Worm (Caenorhabditis elegans) whole organism, young adult: ENCODE data around the gene srz-90.

Experiments
- F22D6.2 ChIP-seq: sonication (generic microtip); optimal IDR thresholded peaks from 2 replicates; lab custom pipeline; 2016; ENCODE audit warnings: mild to moderate bottlenecking, missing genetic modification characterization, missing compliant biosample characterization
- F33H1.4 ChIP-seq: fragments of 200-800 bp; sonication (Bioruptor generic); IDR thresholded peaks from 2 replicates; pipeline ENCODE4 v1.3.6; 2022; ENCODE audit warnings: missing genetic modification reagents, missing genetic modification characterization, missing compliant biosample characterization
- F52B5.7 ChIP-seq: sonication (generic microtip); optimal IDR thresholded peaks from 2 replicates; lab custom pipeline; 2016; ENCODE audit warnings: mild to moderate bottlenecking, missing genetic modification characterization, missing compliant biosample characterization
- T26A5.8 ChIP-seq: sonication (generic microtip); optimal IDR thresholded peaks from 2 replicates; lab custom pipeline; 2016; ENCODE audit warnings: missing genetic modification characterization, missing compliant biosample characterization
- Y53F4B.3 ChIP-seq: fragments of 200-800 bp; sonication (Bioruptor generic); IDR thresholded peaks from 2 replicates; pipeline ENCODE4 v1.3.6; 2022; ENCODE audit warnings: missing genetic modification reagents, missing genetic modification characterization, missing compliant biosample characterization
- Y53G8AR.9 ChIP-seq: fragments of 200-800 bp; sonication (Bioruptor generic); conservative IDR thresholded peaks from 2 replicates; pipeline ENCODE4 v1.3.6; 2022; ENCODE audit warnings: missing genetic modification reagents, missing genetic modification characterization, missing compliant biosample characterization
- Y56A3A.18 ChIP-seq: fragments of 200-800 bp; sonication (Bioruptor generic); IDR thresholded peaks from 2 replicates; pipeline ENCODE4 v1.3.6; 2022; ENCODE audit warnings: missing genetic modification reagents, missing genetic modification characterization, missing compliant biosample characterization
- Y79H2A.3 ChIP-seq: fragments of 200-800 bp; sonication (Bioruptor generic); conservative IDR thresholded peaks from 2 replicates; pipeline ENCODE4 v1.3.6; 2022; ENCODE audit warnings: missing genetic modification reagents, missing genetic modification characterization, missing compliant biosample characterization
- Y95B8A.8 ChIP-seq: fragments of 200-800 bp; sonication (Bioruptor generic); IDR thresholded peaks from 2 replicates; pipeline ENCODE4 v1.3.6; 2022; ENCODE audit warnings: missing genetic modification reagents, missing genetic modification characterization, missing compliant biosample characterization
- athp-1 ChIP-seq: sonication (generic microtip); optimal IDR thresholded peaks from 2 replicates; lab custom pipeline; 2017; ENCODE audit warnings: mild to moderate bottlenecking, missing genetic modification characterization, missing compliant biosample characterization
- attf-3 ChIP-seq: fragments of 200-800 bp; sonication (Bioruptor generic); conservative IDR thresholded peaks from 2 replicates; pipeline ENCODE4 v1.3.6; 2022; ENCODE audit warnings: missing genetic modification reagents, missing genetic modification characterization, missing compliant biosample characterization
- attf-5 ChIP-seq: fragments of 200-800 bp; sonication (Bioruptor generic); optimal IDR thresholded peaks from 2 replicates; lab custom pipeline; 2018; ENCODE audit warnings: mild to moderate bottlenecking, missing genetic modification characterization, missing compliant biosample characterization
- attf-6 ChIP-seq: fragments of 200-800 bp; sonication (Bioruptor generic); IDR thresholded peaks from 2 replicates; pipeline ENCODE4 v1.3.6; 2022; ENCODE audit warnings: missing genetic modification reagents, missing genetic modification characterization, missing compliant biosample characterization
- ccch-3 ChIP-seq: fragments of 200-800 bp; sonication (Bioruptor generic); optimal IDR thresholded peaks from 2 replicates; lab custom pipeline; 2018; ENCODE audit warnings: mild to moderate bottlenecking, missing genetic modification characterization, missing compliant biosample characterization
- cebp-2 ChIP-seq: fragments of 200-800 bp; sonication (Bioruptor generic); IDR thresholded peaks from 2 replicates; pipeline ENCODE4 v1.3.6; 2022; ENCODE audit warnings: missing genetic modification characterization, missing compliant biosample characterization
- ceh-100 ChIP-seq: fragments of 200-800 bp; sonication (Bioruptor generic); IDR thresholded peaks from 2 replicates; pipeline ENCODE4 v1.3.6; 2022; ENCODE audit warnings: missing genetic modification reagents, missing genetic modification characterization, missing compliant biosample characterization
- ceh-40 ChIP-seq: fragments of 200-800 bp; sonication (Bioruptor generic); IDR thresholded peaks from 2 replicates; pipeline ENCODE4 v1.3.6; 2022; ENCODE audit warnings: missing genetic modification characterization, missing compliant biosample characterization
- ceh-91 ChIP-seq: fragments of 200-800 bp; sonication (Bioruptor generic); IDR thresholded peaks from 2 replicates; pipeline ENCODE4 v1.3.6; 2022; ENCODE audit warnings: missing genetic modification reagents, missing genetic modification characterization, missing compliant biosample characterization
- efl-1 ChIP-seq: fragments of 150-350 bp; optimal IDR thresholded peaks from 2 replicates; lab custom pipeline; 2014; ENCODE audit warnings: missing biosample characterization, missing genetic modification reagents, missing genetic modification characterization
- egl-18 ChIP-seq: fragments of 200-800 bp; sonication (Bioruptor generic); IDR thresholded peaks from 2 replicates; pipeline ENCODE4 v1.3.6; 2022; ENCODE audit warnings: missing genetic modification reagents, missing genetic modification characterization, missing compliant biosample characterization
- fkh-3 ChIP-seq: sonication (generic microtip); optimal IDR thresholded peaks from 2 replicates; lab custom pipeline; 2016; ENCODE audit warnings: mild to moderate bottlenecking, missing genetic modification characterization, missing compliant biosample characterization
- him-1 ChIP-seq: sonication (generic microtip); optimal IDR thresholded peaks from 2 replicates; lab custom pipeline; 2016; ENCODE audit warnings: missing genotype, missing genetic modification reagents, missing genetic modification characterization, missing compliant biosample characterization
- hlh-12 ChIP-seq: sonication (generic microtip); optimal IDR thresholded peaks from 2 replicates; lab custom pipeline; 2016; ENCODE audit warnings: missing genetic modification characterization, missing compliant biosample characterization
- hlh-26 ChIP-seq: fragments of 200-800 bp; sonication (Bioruptor generic); conservative IDR thresholded peaks from 2 replicates; pipeline ENCODE4 v1.3.6; 2022; ENCODE audit warnings: missing genetic modification reagents, missing genetic modification characterization, missing compliant biosample characterization
- hmg-1.2 ChIP-seq: fragments of 200-800 bp; sonication (Bioruptor generic); IDR thresholded peaks from 2 replicates; pipeline ENCODE4 v1.3.6; 2022; ENCODE audit warnings: missing genetic modification reagents, missing genetic modification characterization, missing compliant biosample characterization
- hmg-20 ChIP-seq: fragments of 200-800 bp; sonication (Bioruptor generic); IDR thresholded peaks from 2 replicates; pipeline ENCODE4 v1.3.6; 2022; ENCODE audit warnings: missing genetic modification reagents, missing genetic modification characterization, missing compliant biosample characterization
- hrde-1 ChIP-seq: sonication (generic microtip); optimal IDR thresholded peaks from 2 replicates; lab custom pipeline; 2016; ENCODE audit warnings: missing genetic modification characterization, mild to moderate bottlenecking, missing compliant biosample characterization, moderate library complexity, missing genotype, missing genetic modification reagents, borderline replicate concordance
- lin-35 ChIP-seq, 3 experiments: fragments of 150-350 bp in 2 of 3; sonication (generic microtip) in 1 of 3; optimal IDR thresholded peaks; 2 replicates each; lab custom pipeline; 2014 to 2018; ENCODE audit warnings: missing biosample characterization in 3 of 3, missing genetic modification characterization in 3 of 3, missing genetic modification reagents in 3 of 3
- lin-40 ChIP-seq: sonication (generic microtip); optimal IDR thresholded peaks from 2 replicates; lab custom pipeline; 2016; ENCODE audit warnings: missing genetic modification characterization, mild to moderate bottlenecking, missing compliant biosample characterization, missing genotype, missing genetic modification reagents
- madf-6 ChIP-seq: fragments of 200-800 bp; sonication (Bioruptor generic); IDR thresholded peaks from 2 replicates; pipeline ENCODE4 v1.3.6; 2022; ENCODE audit warnings: missing genetic modification reagents, missing genetic modification characterization, missing compliant biosample characterization
- madf-8 ChIP-seq: fragments of 200-800 bp; sonication (Bioruptor generic); conservative IDR thresholded peaks from 2 replicates; pipeline ENCODE4 v1.3.6; 2022; ENCODE audit warnings: missing genetic modification reagents, missing genetic modification characterization, missing compliant biosample characterization
- mel-28 ChIP-seq: sonication (generic microtip); optimal IDR thresholded peaks from 2 replicates; lab custom pipeline; 2016; ENCODE audit warnings: borderline replicate concordance, mild to moderate bottlenecking, missing genetic modification characterization, missing compliant biosample characterization
- mxl-1 ChIP-seq: sonication (generic microtip); optimal IDR thresholded peaks from 2 replicates; lab custom pipeline; 2016; ENCODE audit warnings: missing genetic modification characterization, missing compliant biosample characterization
- nfya-1 ChIP-seq: sonication (generic microtip); optimal IDR thresholded peaks from 2 replicates; lab custom pipeline; 2017; ENCODE audit warnings: antibody characterized with exemption, missing compliant biosample characterization, missing genetic modification characterization, borderline replicate concordance; ENCODE audit not compliant: insufficient read depth
- nfya-2 ChIP-seq: fragments of 200-800 bp; sonication (Bioruptor generic); IDR thresholded peaks from 2 replicates; pipeline ENCODE4 v1.3.6; 2022; ENCODE audit warnings: missing genetic modification reagents, missing genetic modification characterization, missing compliant biosample characterization
- pbrm-1 ChIP-seq: fragments of 200-800 bp; sonication (Bioruptor generic); IDR thresholded peaks from 2 replicates; pipeline ENCODE4 v1.3.6; 2022; ENCODE audit warnings: missing genetic modification reagents, missing genetic modification characterization, missing compliant biosample characterization
- rec-8 ChIP-seq, 2 experiments: sonication (generic microtip); optimal IDR thresholded peaks; 2 replicates each; lab custom pipeline; 2016; ENCODE audit warnings: mild to moderate bottlenecking in 2 of 2, missing genetic modification characterization in 2 of 2, missing genetic modification reagents in 2 of 2, missing genotype in 2 of 2, missing biosample characterization in 1 of 2, missing compliant biosample characterization in 1 of 2, moderate library complexity in 1 of 2
- repo-1 ChIP-seq: sonication (generic microtip); optimal IDR thresholded peaks from 2 replicates; lab custom pipeline; 2017; ENCODE audit warnings: mild to moderate bottlenecking, missing genetic modification characterization, missing compliant biosample characterization
- sdz-38 ChIP-seq: sonication (generic microtip); optimal IDR thresholded peaks from 2 replicates; lab custom pipeline; 2016; ENCODE audit warnings: missing genotype, missing genetic modification characterization, missing compliant biosample characterization
- sea-2 ChIP-seq: fragments of 200-800 bp; sonication (Bioruptor generic); IDR thresholded peaks from 2 replicates; pipeline ENCODE4 v1.3.6; 2022; ENCODE audit warnings: missing genetic modification characterization, missing compliant biosample characterization
- somi-1 ChIP-seq: fragments of 200-800 bp; sonication (Bioruptor generic); optimal IDR thresholded peaks from 2 replicates; lab custom pipeline; 2018; ENCODE audit warnings: mild to moderate bottlenecking, missing genetic modification characterization, missing compliant biosample characterization
- tbp1 ChIP-seq: fragments of 200-800 bp; sonication (Bioruptor generic); optimal IDR thresholded peaks from 2 replicates; lab custom pipeline; 2018; ENCODE audit warnings: mild to moderate bottlenecking, missing genetic modification characterization, missing compliant biosample characterization
- unc-130 ChIP-seq: sonication (generic microtip); optimal IDR thresholded peaks from 2 replicates; lab custom pipeline; 2016; ENCODE audit warnings: missing genetic modification reagents, missing genetic modification characterization, missing compliant biosample characterization
- unc-62 ChIP-seq: fragments of 150-350 bp; optimal IDR thresholded peaks from 2 replicates; lab custom pipeline; 2014; ENCODE audit warnings: missing biosample characterization, missing genetic modification reagents, missing genetic modification characterization
- zfh-2 ChIP-seq: fragments of 200-800 bp; sonication (Bioruptor generic); conservative IDR thresholded peaks from 2 replicates; pipeline ENCODE4 v1.3.6; 2022; ENCODE audit warnings: missing genetic modification reagents, missing genetic modification characterization, missing compliant biosample characterization
- ztf-22 ChIP-seq: fragments of 200-800 bp; sonication (Bioruptor generic); optimal IDR thresholded peaks from 2 replicates; lab custom pipeline; 2018; ENCODE audit warnings: mild to moderate bottlenecking, missing genetic modification characterization, moderate library complexity, missing compliant biosample characterization
- ztf-25 ChIP-seq: fragments of 200-800 bp; sonication (Bioruptor generic); IDR thresholded peaks from 2 replicates; pipeline ENCODE4 v1.3.6; 2022; ENCODE audit warnings: missing genetic modification reagents, missing genetic modification characterization, missing compliant biosample characterization
- ztf-6 ChIP-seq: fragments of 200-800 bp; sonication (Bioruptor generic); IDR thresholded peaks from 2 replicates; pipeline ENCODE4 v1.3.6; 2022; ENCODE audit warnings: missing genetic modification reagents, missing genetic modification characterization, missing compliant biosample characterization

srz-90 gene

DNA sequence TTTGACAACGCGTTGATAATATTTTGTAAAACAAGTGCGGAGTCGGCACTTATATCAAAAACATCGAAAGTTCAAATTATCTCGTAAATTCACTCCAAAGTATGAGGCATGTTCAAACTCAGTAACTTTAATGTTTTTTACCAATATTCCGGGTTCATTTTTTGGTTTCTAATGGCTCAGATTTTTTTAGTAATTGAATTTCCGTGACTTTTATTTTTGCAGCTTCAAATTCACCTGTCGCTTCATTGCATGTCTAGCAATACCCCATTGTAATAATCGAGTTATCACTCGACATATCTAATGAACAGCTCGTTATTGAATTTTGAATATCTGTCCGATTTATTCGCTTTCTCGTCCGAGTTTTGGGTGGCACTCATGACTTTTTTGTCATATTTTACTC, at the start of gene srz-90:
Gene srz-90 (plus strand): TSS at position 301 of the 400 bp plus-strand sequence.
- no peak for TF ChIP-seq F33H1.4 (GFP tag; lab: Robert Waterston, UW)
- TF ChIP-seq sdz-38: no peak
- TF ChIP-seq hlh-12: no peak
- TF ChIP-seq Y79H2A.3 (GFP tag; lab: Robert Waterston, UW): no peak
- TF ChIP-seq fkh-3 (tag; lab: Kevin White, UChicago): no peak
- no peak for TF ChIP-seq egl-18 (GFP tag; lab: Robert Waterston, UW)
- TF ChIP-seq tbp1: no peak
- TF ChIP-seq rec-8 (tag; optimal IDR thresholded peaks at IDR 0.05; lab: Kevin White, UChicago): no peak
- TF ChIP-seq mxl-1: no peak
- TF ChIP-seq Y53G8AR.9 (GFP tag; lab: Robert Waterston, UW): no peak
- TF ChIP-seq somi-1 (GFP tag; lab: Kevin White, UChicago): no peak
- no peak for TF ChIP-seq attf-5 (GFP tag; lab: Kevin White, UChicago)
- TF ChIP-seq lin-35 (GFP tag; optimal IDR thresholded peaks at IDR 0.05; lab: Kevin White, UChicago): no peak
- TF ChIP-seq athp-1 (tag; lab: Kevin White, UChicago): no peak
- TF ChIP-seq Y56A3A.18: no peak
- no peak for TF ChIP-seq nfya-1
- TF ChIP-seq F52B5.7 (tag; lab: Kevin White, UChicago): no peak
- no peak for TF ChIP-seq ztf-25

ce11 chrV:17485078-17485477, 42.8 kb upstream of the srz-90 start, which contains the start of gene srh-111:
Gene srh-111, minus strand, starts transcription at chrV:17485178.
- TF ChIP-seq Y95B8A.8: no peak
- TF ChIP-seq hlh-26 (GFP tag; lab: Robert Waterston, UW): no peak
- no peak for TF ChIP-seq unc-130 (GFP tag; lab: Kevin White, UChicago)
- TF ChIP-seq hmg-20 (GFP tag; lab: Robert Waterston, UW): no peak
- no peak for TF ChIP-seq efl-1 (GFP tag; lab: Kevin White, UChicago)
- TF ChIP-seq Y56A3A.18: no peak
- TF ChIP-seq him-1 (tag; lab: Kevin White, UChicago): no peak
- TF ChIP-seq ztf-6 (GFP tag; lab: Robert Waterston, UW): no peak
- no peak for TF ChIP-seq repo-1 (tag; lab: Kevin White, UChicago)
- TF ChIP-seq F22D6.2 (tag; lab: Kevin White, UChicago): no peak
- TF ChIP-seq sdz-38: no peak
- no peak for TF ChIP-seq ztf-22 (GFP tag; lab: Kevin White, UChicago)
- no peak for TF ChIP-seq sea-2 (GFP tag; lab: Robert Waterston, UW)
- no peak for TF ChIP-seq madf-8 (GFP tag; lab: Robert Waterston, UW)
- TF ChIP-seq pbrm-1 (GFP tag; lab: Robert Waterston, UW): no peak
- no peak for TF ChIP-seq Y53F4B.3 (GFP tag; lab: Robert Waterston, UW)

DNA sequence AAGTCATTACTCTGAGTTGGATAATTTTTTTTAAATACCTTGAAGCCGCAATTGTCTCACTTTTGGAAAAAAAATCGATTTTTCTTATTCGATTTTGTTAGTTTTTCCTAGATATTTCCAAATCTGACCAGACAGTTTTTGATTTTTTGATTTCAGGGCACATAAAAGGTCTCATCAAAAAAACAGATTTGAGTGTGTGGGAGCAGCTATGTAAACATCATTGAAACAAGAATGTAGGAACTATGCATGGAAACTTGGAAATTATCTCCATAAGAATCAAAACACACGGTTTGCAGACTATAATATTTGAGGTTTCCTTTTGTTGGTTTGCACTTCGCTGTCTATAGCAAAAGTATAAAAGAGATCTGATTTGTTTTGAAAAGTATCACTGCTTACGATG, 41.8 kb upstream of the srz-90 start, which contains the start of gene scl-24:
Gene scl-24 (plus strand): TSS at position 301 of the 400 bp plus-strand sequence.
- TF ChIP-seq ceh-100 (GFP tag; lab: Robert Waterston, UW) (no peak), mel-28 (tag; lab: Kevin White, UChicago) (no peak), ceh-91 (GFP tag; lab: Robert Waterston, UW) (no peak), attf-6 (GFP tag; lab: Robert Waterston, UW) (no peak), madf-6 (GFP tag; lab: Robert Waterston, UW) (no peak), lin-35 (GFP tag; optimal IDR thresholded peaks at IDR 0.05; lab: Kevin White, UChicago) (no peak), lin-40 (tag; lab: Kevin White, UChicago) (no peak), hrde-1 (tag; lab: Kevin White, UChicago) (no peak), ceh-40 (no peak), nfya-2 (GFP tag; lab: Robert Waterston, UW) (no peak), zfh-2 (GFP tag; lab: Robert Waterston, UW) (no peak), Y95B8A.8 (no peak), ccch-3 (GFP tag; lab: Kevin White, UChicago) (no peak), T26A5.8 (tag; lab: Kevin White, UChicago) (no peak), unc-62 (GFP tag; lab: Kevin White, UChicago) (no peak), hmg-1.2 (GFP tag; lab: Robert Waterston, UW) (no peak), cebp-2 (no peak), attf-3 (no peak)
